Fruit fly (Drosophila melanogaster): ENCODE measurements around the gene HDAC4.
A peak's percentile ranks its signal among the peaks of the same experiment; 100 is the strongest.

HDAC4 gene

DNA sequence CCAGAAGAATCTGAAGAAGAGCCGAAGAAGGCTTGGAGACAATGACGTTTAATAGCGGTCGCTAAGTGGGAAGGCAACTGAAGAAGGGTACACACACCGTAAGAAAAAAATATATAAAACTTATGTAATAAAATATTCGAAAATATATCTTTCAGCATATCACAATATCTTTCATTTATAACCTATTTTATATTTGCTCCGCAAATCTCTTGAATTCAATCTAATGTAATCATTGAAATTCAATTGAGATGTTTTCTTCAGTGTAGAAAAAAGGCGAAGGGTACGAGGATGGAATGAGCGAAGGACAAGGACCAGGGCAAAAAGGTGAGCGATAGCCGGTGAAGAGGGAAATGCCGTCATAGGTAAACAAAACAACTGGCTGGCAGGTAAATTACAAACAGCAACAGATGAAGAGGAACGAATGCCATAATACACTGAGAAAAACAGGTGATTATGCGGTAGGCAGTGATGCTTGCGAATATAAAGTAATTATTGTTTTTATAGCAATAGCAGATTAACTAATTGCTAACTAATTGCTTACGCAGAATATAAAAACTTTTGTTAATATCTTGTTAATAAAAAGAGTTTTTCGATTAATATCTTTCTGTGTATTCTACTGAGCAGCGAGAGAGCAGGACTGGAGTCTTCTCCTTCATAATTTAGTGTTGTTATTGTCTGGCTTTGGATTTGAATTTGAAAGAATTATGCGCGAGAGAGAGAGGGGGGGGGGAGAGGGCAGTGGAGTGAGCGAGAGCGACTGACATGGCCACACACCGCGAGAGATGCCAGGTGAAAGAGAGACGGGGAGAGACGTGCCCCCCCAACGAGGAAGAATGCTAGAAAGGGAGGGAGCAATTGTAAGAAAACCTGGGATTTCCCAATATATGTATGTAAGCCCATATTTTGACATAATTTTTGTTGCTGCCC, 51.4 kb downstream of the HDAC4 start (continued):
- TF ChIP-seq GATAd (GFP tag; optimal IDR thresholded peaks at IDR 0.05) = peak; percentile 14
- no peak for TF ChIP-seq Abd-B (GFP tag; optimal IDR thresholded peaks at IDR 0.05)
- TF ChIP-seq Jra (GFP tag; optimal IDR thresholded peaks at IDR 0.05) = peak; percentile 62
- peak; percentile 81 for TF ChIP-seq woc (GFP tag; optimal IDR thresholded peaks at IDR 0.05)
- peak; percentile 95 for TF ChIP-seq Sp1 (GFP tag; optimal IDR thresholded peaks at IDR 0.05)
- TF ChIP-seq jim (GFP tag; optimal IDR thresholded peaks at IDR 0.05) = no peak
- TF ChIP-seq dmrt93B (GFP tag; optimal IDR thresholded peaks at IDR 0.05) = peak; percentile 82
- peak; percentile 88 for TF ChIP-seq sv (GFP tag; optimal IDR thresholded peaks at IDR 0.05)
- TF ChIP-seq Hr78 (GFP tag; optimal IDR thresholded peaks at IDR 0.05) = no peak
- no peak for TF ChIP-seq dl (GFP tag; optimal IDR thresholded peaks at IDR 0.05; ENCODE audit: insufficient read depth in 1 of 2, partially characterized antibody in 2 of 2)
- peak; percentile 65 for TF ChIP-seq tai (GFP tag; optimal IDR thresholded peaks at IDR 0.05)
- peak; percentile 70 for TF ChIP-seq brk (GFP tag; optimal IDR thresholded peaks at IDR 0.05)

DNA sequence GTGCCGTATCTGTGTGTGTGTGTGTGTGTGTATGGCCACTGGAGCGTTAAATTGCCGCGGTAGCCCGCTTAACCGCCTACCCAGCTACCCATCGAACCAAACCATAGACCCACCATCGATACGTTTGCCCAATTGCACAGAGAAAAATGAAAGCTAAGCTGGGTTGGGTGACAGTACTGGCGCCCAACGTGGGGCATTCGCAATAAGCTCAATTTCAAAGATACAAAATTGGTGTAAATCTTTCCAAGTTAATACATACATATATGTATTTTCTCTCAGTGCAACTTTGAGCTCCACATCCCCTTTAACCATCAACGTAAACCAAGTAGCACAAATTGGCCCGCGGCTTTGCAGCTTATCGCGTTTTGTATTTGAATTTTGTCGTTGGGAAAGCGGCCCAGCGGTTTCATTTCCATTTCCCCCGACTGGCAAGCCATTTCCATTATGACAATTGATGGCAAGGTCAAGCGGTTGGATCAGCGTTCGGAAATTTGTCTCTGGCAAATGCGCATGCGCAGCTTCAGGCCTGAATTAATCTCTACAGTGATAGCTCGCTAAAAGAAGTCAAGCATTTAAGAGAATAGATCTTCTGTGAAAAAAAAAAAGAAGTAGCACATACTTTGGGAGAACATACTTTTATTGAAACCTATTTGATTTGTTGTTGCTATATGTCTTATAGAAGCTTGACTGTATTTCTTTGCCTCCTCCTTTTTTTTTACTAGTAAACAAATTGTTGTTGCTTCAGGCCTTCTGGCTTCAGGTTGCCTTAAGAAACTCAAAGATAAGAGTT, 52.8 kb downstream of the HDAC4 start:
- TF ChIP-seq usp (GFP tag; optimal IDR thresholded peaks at IDR 0.05) (no peak), foxo (GFP tag; optimal IDR thresholded peaks at IDR 0.05) (peak in 1 of 2 experiments; percentile 23), dsf (GFP tag; optimal IDR thresholded peaks at IDR 0.05; ENCODE audit: borderline replicate concordance) (no peak), sv (GFP tag; optimal IDR thresholded peaks at IDR 0.05) (peak; percentile 78)

DNA sequence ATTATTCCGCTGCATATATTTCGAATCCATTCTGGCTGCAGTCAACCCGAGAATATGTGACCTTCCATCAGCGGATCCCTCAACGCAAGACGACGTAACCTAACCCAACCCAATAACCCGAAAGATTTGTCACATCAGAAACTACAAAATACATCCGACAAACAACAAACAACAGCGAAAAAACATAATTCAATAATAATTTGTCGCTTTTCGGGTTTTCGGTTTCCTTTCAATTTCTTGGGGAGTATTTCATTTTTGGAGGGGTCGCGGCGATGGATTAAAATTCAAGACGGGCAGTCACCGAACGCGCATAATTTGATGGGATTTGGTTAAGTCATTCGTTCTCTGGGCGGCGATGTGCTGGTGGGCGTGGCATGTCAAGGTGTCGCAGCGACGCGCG, 54.5 kb downstream of the HDAC4 start:
- TF ChIP-seq usp (GFP tag; optimal IDR thresholded peaks at IDR 0.05) (no peak), rgr (GFP tag; optimal IDR thresholded peaks at IDR 0.05) (no peak), sv (GFP tag; optimal IDR thresholded peaks at IDR 0.05) (no peak), br (GFP tag; optimal IDR thresholded peaks at IDR 0.05) (no peak), jim (GFP tag; optimal IDR thresholded peaks at IDR 0.05) (no peak), Hnf4 (GFP tag; optimal IDR thresholded peaks at IDR 0.05) (no peak), HLH106 (tag; optimal IDR thresholded peaks at IDR 0.05) (no peak), tai (GFP tag; optimal IDR thresholded peaks at IDR 0.05) (no peak), Rel (GFP tag; optimal IDR thresholded peaks at IDR 0.05) (no peak), Rel (tag; optimal IDR thresholded peaks at IDR 0.05) (no peak), ey (GFP tag; optimal IDR thresholded peaks at IDR 0.05) (no peak)

DNA sequence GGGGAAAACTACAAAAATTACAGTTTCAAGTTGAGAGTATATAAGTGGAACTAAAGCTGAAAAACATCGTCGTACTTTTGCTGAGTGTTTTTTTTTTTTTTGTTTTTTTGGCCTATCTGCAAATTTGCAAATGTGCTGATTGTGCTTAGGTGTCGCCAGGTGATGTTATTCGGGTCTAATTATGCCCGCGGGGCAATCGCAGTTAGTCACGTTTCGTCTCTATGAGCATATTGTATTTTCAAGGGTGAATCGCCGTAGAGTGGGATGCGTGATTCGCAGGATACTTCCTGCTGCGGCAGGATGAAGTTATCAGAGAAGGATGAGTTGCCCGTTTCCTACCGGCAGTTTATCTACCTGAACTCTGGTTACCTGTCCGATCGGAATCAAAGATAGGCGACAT, 55.6 kb downstream of the HDAC4 start:
- TF ChIP-seq Hr83 (GFP tag; optimal IDR thresholded peaks at IDR 0.05; ENCODE audit: poor library complexity, severe bottlenecking) (no peak), Dfd (GFP tag; optimal IDR thresholded peaks at IDR 0.05) (no peak), CrebA (GFP tag; optimal IDR thresholded peaks at IDR 0.05; ENCODE audit: borderline replicate concordance) (no peak), Hnf4 (GFP tag; optimal IDR thresholded peaks at IDR 0.05) (no peak), Sp1 (GFP tag; optimal IDR thresholded peaks at IDR 0.05) (no peak), Hr78 (GFP tag; optimal IDR thresholded peaks at IDR 0.05) (no peak), psq (GFP tag; optimal IDR thresholded peaks at IDR 0.05) (no peak), Mio (GFP tag; optimal IDR thresholded peaks at IDR 0.05) (no peak), jim (GFP tag; optimal IDR thresholded peaks at IDR 0.05) (no peak), sage (GFP tag; optimal IDR thresholded peaks at IDR 0.05) (no peak), h (GFP tag; optimal IDR thresholded peaks at IDR 0.05) (no peak), usp (GFP tag; optimal IDR thresholded peaks at IDR 0.05) (no peak), pan (optimal IDR thresholded peaks at IDR 0.05) (no peak), Dif (GFP tag; optimal IDR thresholded peaks at IDR 0.05; ENCODE audit: partially characterized antibody) (no peak)
